Worm (Caenorhabditis elegans) whole organism, L4 larva: Measurements from ENCODE around the gene srw-141.
"Not testable (repeated sequence)": the region's sequence is repeated elsewhere in the genome, so short reads cannot be mapped to it uniquely, and the experiment has no call there.

Experiments used
- F10B5.3 ChIP-seq: sonication (generic microtip); optimal IDR thresholded peaks from 2 replicates; lab custom pipeline; 2016; ENCODE audit warnings: mild to moderate bottlenecking, missing genetic modification characterization, missing compliant biosample characterization
- F26F4.8 ChIP-seq: fragments of 200-800 bp; sonication (Bioruptor generic); conservative IDR thresholded peaks from 2 replicates; pipeline ENCODE4 v1.3.6; 2022; ENCODE audit warnings: missing genetic modification characterization, missing compliant biosample characterization
- F49E8.2 ChIP-seq: sonication (generic microtip); optimal IDR thresholded peaks from 2 replicates; lab custom pipeline; 2016; ENCODE audit warnings: missing compliant biosample characterization, mild to moderate bottlenecking, missing genetic modification characterization, borderline replicate concordance
- R02D3.7 ChIP-seq: fragments of 150-350 bp; sonication (generic microtip); optimal IDR thresholded peaks from 3 replicates; lab custom pipeline; 2014; ENCODE audit warnings: missing biosample characterization, missing genetic modification characterization
- aha-1 ChIP-seq: fragments of 150-350 bp; peaks from one replicate; lab custom pipeline; 2014; ENCODE audit warnings: missing biosample characterization, missing genetic modification characterization
- aly-2 ChIP-seq: sonication (generic microtip); optimal IDR thresholded peaks from 2 replicates; lab custom pipeline; 2018; ENCODE audit warnings: missing biosample characterization, missing genetic modification characterization
- arid-1 ChIP-seq: fragments of 200-800 bp; sonication (Bioruptor generic); conservative IDR thresholded peaks from 2 replicates; pipeline ENCODE4 v1.3.6; 2022; ENCODE audit warnings: missing genetic modification reagents, missing genetic modification characterization, missing compliant biosample characterization
- daf-19 ChIP-seq: fragments of 200-800 bp; sonication (Bioruptor generic); conservative IDR thresholded peaks from 2 replicates; pipeline ENCODE4 v1.3.6; 2022; ENCODE audit warnings: missing genetic modification characterization, missing compliant biosample characterization
- daf-8 ChIP-seq: fragments of 200-800 bp; sonication (Bioruptor generic); IDR thresholded peaks from 2 replicates; pipeline ENCODE4 v1.3.6; 2022; ENCODE audit warnings: missing genetic modification characterization, missing compliant biosample characterization
- dmd-9 ChIP-seq: fragments of 200-800 bp; sonication (Bioruptor generic); IDR thresholded peaks from 2 replicates; pipeline ENCODE4 v1.3.6; 2022; ENCODE audit warnings: missing genetic modification reagents, missing genetic modification characterization, missing compliant biosample characterization
- dpl-1 ChIP-seq: fragments of 150-350 bp; optimal IDR thresholded peaks from 2 replicates; lab custom pipeline; 2014; ENCODE audit warnings: missing biosample characterization, missing genetic modification reagents, missing genetic modification characterization
- hif-1 ChIP-seq, 2 experiments: sonication (generic microtip); optimal IDR thresholded peaks; 2 replicates each; lab custom pipeline; 2016 to 2017; ENCODE audit warnings: missing compliant biosample characterization in 2 of 2, missing genetic modification characterization in 2 of 2, missing genetic modification reagents in 2 of 2, missing genotype in 2 of 2, mild to moderate bottlenecking in 1 of 2
- lsy-2 ChIP-seq, 2 experiments: fragments of 150-350 bp in 1 of 2; sonication (generic microtip) in 1 of 2; optimal IDR thresholded peaks; 2 replicates each; lab custom pipeline; 2014 to 2017; ENCODE audit warnings: missing biosample characterization in 2 of 2, missing genetic modification characterization in 2 of 2
- mep-1 ChIP-seq: fragments of 150-350 bp; sonication (generic microtip); optimal IDR thresholded peaks from 3 replicates; lab custom pipeline; 2014; ENCODE audit warnings: missing biosample characterization, missing genetic modification characterization
- mxl-3 ChIP-seq: fragments of 200-800 bp; sonication (Bioruptor generic); optimal IDR thresholded peaks from 2 replicates; lab custom pipeline; 2018; ENCODE audit warnings: mild to moderate bottlenecking, missing genetic modification characterization, missing compliant biosample characterization
- nhr-111 ChIP-seq: fragments of 200-800 bp; sonication (Bioruptor generic); optimal IDR thresholded peaks from 2 replicates; lab custom pipeline; 2018; ENCODE audit warnings: mild to moderate bottlenecking, missing genetic modification characterization, missing compliant biosample characterization
- nhr-25 ChIP-seq: sonication (generic microtip); optimal IDR thresholded peaks from 2 replicates; lab custom pipeline; 2017; ENCODE audit warnings: missing genetic modification characterization, mild to moderate bottlenecking, missing compliant biosample characterization, antibody characterized with exemption, moderate library complexity, borderline replicate concordance; ENCODE audit not compliant: insufficient read depth
- nhr-41 ChIP-seq: fragments of 200-800 bp; sonication (Bioruptor generic); IDR thresholded peaks from 2 replicates; pipeline ENCODE4 v1.3.6; 2022; ENCODE audit warnings: missing genetic modification reagents, missing genetic modification characterization, missing compliant biosample characterization
- nhr-42 ChIP-seq: fragments of 200-800 bp; sonication (Bioruptor generic); IDR thresholded peaks from 2 replicates; pipeline ENCODE4 v1.3.6; 2022; ENCODE audit warnings: missing genetic modification characterization, missing compliant biosample characterization
- nhr-48 ChIP-seq: sonication (generic microtip); optimal IDR thresholded peaks from 2 replicates; lab custom pipeline; 2016; ENCODE audit warnings: mild to moderate bottlenecking, missing genetic modification characterization, missing compliant biosample characterization
- nhr-6 ChIP-seq: fragments of 150-350 bp; optimal IDR thresholded peaks from 2 replicates; lab custom pipeline; 2014; ENCODE audit warnings: missing biosample characterization, missing genetic modification characterization
- nhr-77 ChIP-seq: fragments of 150-350 bp; optimal IDR thresholded peaks from 2 replicates; lab custom pipeline; 2014; ENCODE audit warnings: missing biosample characterization, missing genetic modification characterization
- pha-4 ChIP-seq, 2 experiments: fragments of 150-350 bp in 1 of 2; fragments of 200-800 bp in 1 of 2; sonication (Bioruptor generic) in 1 of 2; IDR thresholded peaks in 1 of 2; optimal IDR thresholded peaks in 1 of 2; 2 replicates each; pipeline versions ENCODE4 v1.3.6 to Lab custom; 2014 to 2022; ENCODE audit warnings: missing genetic modification characterization in 2 of 2, missing genetic modification reagents in 2 of 2, missing biosample characterization in 1 of 2, missing compliant biosample characterization in 1 of 2
- set-16 ChIP-seq: fragments of 200-800 bp; sonication (Bioruptor generic); IDR thresholded peaks from 2 replicates; pipeline ENCODE4 v1.3.6; 2022; ENCODE audit warnings: missing genetic modification reagents, missing genetic modification characterization, missing compliant biosample characterization
- snpc-1.2 ChIP-seq: fragments of 200-800 bp; sonication (Bioruptor generic); IDR thresholded peaks from 2 replicates; pipeline ENCODE4 v1.3.6; 2022; ENCODE audit warnings: missing genetic modification reagents, missing genetic modification characterization, missing compliant biosample characterization
- spr-3 ChIP-seq: fragments of 200-800 bp; sonication (Bioruptor generic); optimal IDR thresholded peaks from 2 replicates; lab custom pipeline; 2018; ENCODE audit warnings: mild to moderate bottlenecking, missing genetic modification characterization, missing compliant biosample characterization
- tag-97 ChIP-seq: fragments of 200-800 bp; sonication (Bioruptor generic); IDR thresholded peaks from 2 replicates; pipeline ENCODE4 v1.3.6; 2022; ENCODE audit warnings: missing genetic modification characterization, missing compliant biosample characterization
- unc-130 ChIP-seq: sonication (generic microtip); optimal IDR thresholded peaks from 2 replicates; lab custom pipeline; 2016; ENCODE audit warnings: missing genetic modification reagents, missing genetic modification characterization, missing compliant biosample characterization
- unc-62 ChIP-seq, 3 experiments: fragments of 150-350 bp in 1 of 3; sonication (generic microtip); optimal IDR thresholded peaks in 2 of 3; peaks in 1 of 3; 1 replicate in 1 of 3; 2 replicates in 2 of 3; lab custom pipeline; 2014 to 2017; ENCODE audit warnings: missing biosample characterization in 3 of 3, missing genetic modification characterization in 3 of 3, missing genetic modification reagents in 3 of 3, missing genotype in 1 of 3
- zag-1 ChIP-seq: fragments of 150-350 bp; optimal IDR thresholded peaks from 2 replicates; lab custom pipeline; 2014; ENCODE audit warnings: missing biosample characterization, missing genetic modification characterization
- zip-2 ChIP-seq: fragments of 150-350 bp; optimal IDR thresholded peaks from 2 replicates; lab custom pipeline; 2014; ENCODE audit warnings: missing biosample characterization, missing genetic modification characterization
- ztf-11 ChIP-seq: fragments of 150-350 bp; optimal IDR thresholded peaks from 2 replicates; lab custom pipeline; 2014; ENCODE audit warnings: missing biosample characterization, missing genetic modification characterization

Gene srw-141

DNA sequence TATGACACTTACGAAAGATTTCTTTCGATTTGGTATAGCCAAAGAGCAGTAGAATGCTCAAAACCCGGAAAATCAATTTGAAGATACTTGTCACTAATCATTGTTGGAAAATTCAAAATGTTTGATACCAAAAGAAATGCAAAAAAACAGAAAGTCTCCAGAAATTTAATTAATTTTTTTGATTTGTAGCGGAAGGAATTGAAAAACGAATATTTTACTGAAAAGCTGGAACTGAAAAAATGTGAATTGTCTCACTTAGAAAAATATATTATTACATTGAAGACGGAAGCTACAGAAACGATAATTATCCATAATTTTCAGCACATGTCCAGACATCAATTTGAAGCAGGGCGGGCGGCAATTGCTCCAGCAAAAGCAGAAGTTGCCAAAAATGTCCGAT, 24.6 kb upstream of the srw-141 start, which contains the start of gene srw-138:
TSS of gene srw-138 (minus strand) at position 101 of the 400 bp plus-strand sequence.
- peak in 1 of 2 experiments; percentile 60 for TF ChIP-seq unc-62 (GFP tag; optimal IDR thresholded peaks at IDR 0.05 in 1 of 2; lab: Kevin White, UChicago)
- no peak for TF ChIP-seq unc-62 (tag; optimal IDR thresholded peaks at IDR 0.05; lab: Kevin White, UChicago)
- TF ChIP-seq aly-2 (tag; lab: Kevin White, UChicago), result no peak
- peak; percentile 40 for TF ChIP-seq aha-1 (tag; lab: Kevin White, UChicago)

DNA sequence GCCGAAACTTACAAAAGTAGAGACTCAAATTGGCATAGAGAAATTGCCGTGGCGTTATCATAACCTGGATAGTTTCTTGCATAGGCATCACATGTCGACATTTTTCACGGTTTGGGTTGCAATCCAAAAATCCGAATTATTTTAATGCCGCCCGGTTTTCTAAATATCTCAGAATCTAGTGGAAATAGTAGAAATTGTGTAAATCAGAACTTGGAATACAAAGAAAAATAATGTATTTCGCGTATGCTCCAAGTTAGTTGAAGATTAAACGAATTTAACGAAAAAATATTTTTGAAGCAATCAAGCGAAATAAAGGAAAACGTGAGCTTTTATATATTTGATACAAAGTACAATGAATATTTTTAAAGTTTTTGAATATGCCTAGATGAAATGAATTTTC, 22.5 kb upstream of the srw-141 start, which contains the start of gene srw-144:
TSS of gene srw-144 (minus strand) at position 101 of the 400 bp plus-strand sequence.
- TF ChIP-seq F10B5.3 (no peak), nhr-42 (GFP tag; lab: Robert Waterston, UW) (no peak), nhr-77 (tag; lab: Kevin White, UChicago) (no peak), lsy-2 (tag; optimal IDR thresholded peaks at IDR 0.05; lab: Kevin White, UChicago) (no peak), dpl-1 (no peak), R02D3.7 (tag; lab: Kevin White, UChicago) (no peak), ztf-11 (tag; lab: Kevin White, UChicago) (no peak), nhr-111 (GFP tag; lab: Kevin White, UChicago) (no peak), set-16 (GFP tag; lab: Robert Waterston, UW) (no peak), nhr-25 (no peak), pha-4 (GFP tag; IDR thresholded peaks at IDR 0.05; lab: Robert Waterston, UW) (no peak), pha-4 (tag; optimal IDR thresholded peaks at IDR 0.05; lab: Kevin White, UChicago) (no peak)
- TF ChIP-seq, all 104 proteins: peak for 0

DNA sequence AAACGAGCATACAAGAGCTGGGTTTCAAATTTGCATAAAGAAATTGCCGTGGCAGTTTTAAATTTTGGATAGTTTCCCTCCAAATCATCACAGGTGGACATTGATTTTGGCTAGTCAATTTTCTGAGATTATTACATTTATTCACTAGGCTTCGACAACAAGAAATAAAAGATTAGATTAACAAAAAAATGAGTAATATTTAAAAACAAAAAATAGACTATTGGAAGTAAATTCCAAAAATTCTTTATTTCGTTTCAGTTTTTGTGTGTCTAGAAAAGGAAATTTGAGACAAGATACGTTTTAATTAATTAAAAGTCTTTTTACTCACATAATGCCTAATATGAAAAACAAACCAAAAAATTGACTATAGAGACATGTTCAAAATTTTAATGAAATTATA, 19.8 kb upstream of the srw-141 start, which contains the start of gene srw-142:
TSS of gene srw-142 (minus strand) at position 101 of the 400 bp plus-strand sequence.
- TF ChIP-seq nhr-48 (no peak), hif-1 (tag; optimal IDR thresholded peaks at IDR 0.05; lab: Kevin White, UChicago) (no peak), mxl-3 (GFP tag; lab: Kevin White, UChicago) (no peak), mep-1 (no peak), tag-97 (GFP tag; lab: Robert Waterston, UW) (no peak), nhr-111 (GFP tag; lab: Kevin White, UChicago) (no peak), zag-1 (tag; lab: Kevin White, UChicago) (no peak), unc-130 (GFP tag; lab: Kevin White, UChicago) (no peak), arid-1 (GFP tag; lab: Robert Waterston, UW) (no peak), daf-19 (GFP tag; lab: Robert Waterston, UW) (no peak), spr-3 (no peak), nhr-41 (GFP tag; lab: Robert Waterston, UW) (no peak), dpl-1 (no peak), lsy-2 (tag; optimal IDR thresholded peaks at IDR 0.05; lab: Kevin White, UChicago) (no peak), dmd-9 (GFP tag; lab: Robert Waterston, UW) (no peak), set-16 (GFP tag; lab: Robert Waterston, UW) (no peak), daf-8 (GFP tag; lab: Robert Waterston, UW) (no peak), snpc-1.2 (GFP tag; lab: Robert Waterston, UW) (no peak), nhr-77 (tag; lab: Kevin White, UChicago) (no peak)

DNA sequence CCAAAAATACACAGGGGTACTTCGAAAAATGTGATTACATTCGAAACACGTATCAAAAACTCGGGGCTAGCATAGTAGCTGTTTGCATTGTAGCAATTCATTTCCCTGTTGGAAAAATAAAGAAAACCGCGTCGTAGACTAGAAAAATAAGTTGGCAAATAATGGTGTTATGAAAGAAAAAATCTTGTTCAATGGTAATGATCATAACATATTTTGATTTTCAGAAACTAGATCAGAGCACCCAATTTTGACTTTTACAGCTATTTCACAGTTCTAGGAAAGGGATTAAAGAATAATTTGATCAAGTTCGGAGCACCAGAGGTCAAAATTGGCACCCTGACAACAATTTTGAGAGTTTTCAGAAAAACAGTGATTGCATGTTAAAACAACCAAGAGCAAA, 16.9 kb upstream of the srw-141 start, which contains the start of gene srh-248:
TSS of gene srh-248 (minus strand) at position 101 of the 400 bp plus-strand sequence.
- TF ChIP-seq zip-2 (tag; lab: Kevin White, UChicago); F49E8.2 (tag; lab: Kevin White, UChicago); F26F4.8 (GFP tag; lab: Robert Waterston, UW): not testable (repeated sequence)

DNA sequence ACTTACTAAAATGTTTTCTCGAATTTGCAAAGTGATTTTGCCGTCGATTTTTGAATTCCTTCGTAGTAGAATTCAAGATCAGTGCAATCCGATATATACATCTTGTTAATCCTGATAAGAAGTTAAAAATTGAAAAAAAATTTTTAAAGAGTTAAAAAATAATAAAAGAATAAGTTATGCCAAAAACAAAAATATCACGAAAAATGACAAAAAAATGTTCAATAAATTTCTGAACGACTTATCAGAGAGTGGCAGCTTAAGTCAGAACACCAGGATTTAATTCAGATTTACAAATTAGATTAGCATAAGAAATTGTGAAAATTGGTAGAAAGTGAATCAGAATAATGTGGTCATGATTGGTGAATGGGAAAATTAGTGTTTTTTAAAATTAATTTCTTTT, 13.7 kb upstream of the srw-141 start, which contains the start of gene srw-122:
TSS of gene srw-122 (minus strand) at position 101 of the 400 bp plus-strand sequence.
- TF ChIP-seq nhr-77 (tag; lab: Kevin White, UChicago); arid-1 (GFP tag; lab: Robert Waterston, UW); nhr-6 (tag; lab: Kevin White, UChicago): not testable (repeated sequence)
